Worm (Caenorhabditis elegans) whole organism, young adult: ENCODE measurements around the gene npr-41.

Experiments
- B0035.1 ChIP-seq: sonication (generic microtip); optimal IDR thresholded peaks from 2 replicates; lab custom pipeline; 2016; ENCODE audit warnings: missing genetic modification characterization, mild to moderate bottlenecking, missing compliant biosample characterization, missing genotype, missing genetic modification reagents
- D2030.7 ChIP-seq: fragments of 200-800 bp; sonication (Bioruptor generic); IDR thresholded peaks from 2 replicates; pipeline ENCODE4 v1.3.6; 2022; ENCODE audit warnings: missing genetic modification reagents, missing genetic modification characterization, missing compliant biosample characterization
- F10E7.11 ChIP-seq: sonication (generic microtip); optimal IDR thresholded peaks from 2 replicates; lab custom pipeline; 2017; ENCODE audit warnings: mild to moderate bottlenecking, missing genetic modification characterization, moderate library complexity, missing compliant biosample characterization
- F22D6.2 ChIP-seq: sonication (generic microtip); optimal IDR thresholded peaks from 2 replicates; lab custom pipeline; 2016; ENCODE audit warnings: mild to moderate bottlenecking, missing genetic modification characterization, missing compliant biosample characterization
- F52B5.7 ChIP-seq: sonication (generic microtip); optimal IDR thresholded peaks from 2 replicates; lab custom pipeline; 2016; ENCODE audit warnings: mild to moderate bottlenecking, missing genetic modification characterization, missing compliant biosample characterization
- F57A8.1 ChIP-seq: fragments of 200-800 bp; sonication (Bioruptor generic); optimal IDR thresholded peaks from 2 replicates; lab custom pipeline; 2018; ENCODE audit warnings: mild to moderate bottlenecking, missing genetic modification characterization, moderate library complexity, missing compliant biosample characterization
- K11D2.4 ChIP-seq: fragments of 200-800 bp; sonication (Bioruptor generic); IDR thresholded peaks from 2 replicates; pipeline ENCODE4 v1.3.6; 2022; ENCODE audit warnings: missing genetic modification reagents, missing genetic modification characterization, missing compliant biosample characterization
- Y67H2A.10 ChIP-seq: fragments of 200-800 bp; sonication (Bioruptor generic); conservative IDR thresholded peaks from 2 replicates; pipeline ENCODE4 v1.3.6; 2022; ENCODE audit warnings: missing genetic modification reagents, missing genetic modification characterization, missing compliant biosample characterization
- atf-7 ChIP-seq: sonication (generic microtip); optimal IDR thresholded peaks from 2 replicates; lab custom pipeline; 2017; ENCODE audit warnings: mild to moderate bottlenecking, missing genetic modification characterization, missing compliant biosample characterization
- attf-3 ChIP-seq: fragments of 200-800 bp; sonication (Bioruptor generic); conservative IDR thresholded peaks from 2 replicates; pipeline ENCODE4 v1.3.6; 2022; ENCODE audit warnings: missing genetic modification reagents, missing genetic modification characterization, missing compliant biosample characterization
- attf-5 ChIP-seq: fragments of 200-800 bp; sonication (Bioruptor generic); optimal IDR thresholded peaks from 2 replicates; lab custom pipeline; 2018; ENCODE audit warnings: mild to moderate bottlenecking, missing genetic modification characterization, missing compliant biosample characterization
- cebp-1 ChIP-seq, 2 experiments: fragments of 200-800 bp in 1 of 2; sonication (Bioruptor generic) in 1 of 2; sonication (generic microtip) in 1 of 2; IDR thresholded peaks in 1 of 2; optimal IDR thresholded peaks in 1 of 2; 2 replicates each; pipeline versions ENCODE4 v1.3.6 to Lab custom; 2017 to 2022; ENCODE audit warnings: missing compliant biosample characterization in 2 of 2, missing genetic modification characterization in 2 of 2, mild to moderate bottlenecking in 1 of 2, missing genetic modification reagents in 1 of 2, moderate library complexity in 1 of 2
- ceh-27 ChIP-seq: fragments of 200-800 bp; sonication (Bioruptor generic); optimal IDR thresholded peaks from 2 replicates; lab custom pipeline; 2018; ENCODE audit warnings: mild to moderate bottlenecking, missing genetic modification characterization, moderate library complexity, missing compliant biosample characterization
- dpff-1 ChIP-seq: sonication (generic microtip); optimal IDR thresholded peaks from 2 replicates; lab custom pipeline; 2017; ENCODE audit warnings: mild to moderate bottlenecking, missing genetic modification characterization, missing compliant biosample characterization
- egl-18 ChIP-seq: fragments of 200-800 bp; sonication (Bioruptor generic); IDR thresholded peaks from 2 replicates; pipeline ENCODE4 v1.3.6; 2022; ENCODE audit warnings: missing genetic modification reagents, missing genetic modification characterization, missing compliant biosample characterization
- hlh-12 ChIP-seq: sonication (generic microtip); optimal IDR thresholded peaks from 2 replicates; lab custom pipeline; 2016; ENCODE audit warnings: missing genetic modification characterization, missing compliant biosample characterization
- hmg-20 ChIP-seq: fragments of 200-800 bp; sonication (Bioruptor generic); IDR thresholded peaks from 2 replicates; pipeline ENCODE4 v1.3.6; 2022; ENCODE audit warnings: missing genetic modification reagents, missing genetic modification characterization, missing compliant biosample characterization
- let-526 ChIP-seq: fragments of 200-800 bp; sonication (Bioruptor generic); IDR thresholded peaks from 2 replicates; pipeline ENCODE4 v1.3.6; 2022; ENCODE audit warnings: missing genetic modification reagents, missing genetic modification characterization, missing compliant biosample characterization
- let-607 ChIP-seq, 2 experiments: fragments of 200-800 bp in 1 of 2; sonication (Bioruptor generic) in 1 of 2; sonication (generic microtip) in 1 of 2; optimal IDR thresholded peaks; 2 replicates each; lab custom pipeline; 2016 to 2018; ENCODE audit warnings: mild to moderate bottlenecking in 2 of 2, missing compliant biosample characterization in 2 of 2, missing genetic modification characterization in 2 of 2, moderate library complexity in 2 of 2, missing genotype in 1 of 2
- lin-40 ChIP-seq: sonication (generic microtip); optimal IDR thresholded peaks from 2 replicates; lab custom pipeline; 2016; ENCODE audit warnings: missing genetic modification characterization, mild to moderate bottlenecking, missing compliant biosample characterization, missing genotype, missing genetic modification reagents
- lir-1 ChIP-seq: fragments of 200-800 bp; sonication (Bioruptor generic); conservative IDR thresholded peaks from 2 replicates; pipeline ENCODE4 v1.3.6; 2022; ENCODE audit warnings: missing genetic modification reagents, missing genetic modification characterization, missing compliant biosample characterization
- mcd-1 ChIP-seq: fragments of 200-800 bp; sonication (Bioruptor generic); IDR thresholded peaks from 2 replicates; pipeline ENCODE4 v1.3.6; 2022; ENCODE audit warnings: missing genetic modification reagents, missing genetic modification characterization, missing compliant biosample characterization
- nhr-179 ChIP-seq: sonication (generic microtip); optimal IDR thresholded peaks from 2 replicates; lab custom pipeline; 2016; ENCODE audit warnings: mild to moderate bottlenecking, missing genetic modification characterization, missing compliant biosample characterization
- nhr-27 ChIP-seq: fragments of 200-800 bp; sonication (Bioruptor generic); optimal IDR thresholded peaks from 2 replicates; lab custom pipeline; 2018; ENCODE audit warnings: mild to moderate bottlenecking, missing genetic modification characterization, moderate library complexity, missing compliant biosample characterization
- nhr-90 ChIP-seq: sonication (generic microtip); optimal IDR thresholded peaks from 2 replicates; lab custom pipeline; 2016; ENCODE audit warnings: missing genotype, mild to moderate bottlenecking, missing genetic modification characterization, missing compliant biosample characterization
- pbrm-1 ChIP-seq: fragments of 200-800 bp; sonication (Bioruptor generic); IDR thresholded peaks from 2 replicates; pipeline ENCODE4 v1.3.6; 2022; ENCODE audit warnings: missing genetic modification reagents, missing genetic modification characterization, missing compliant biosample characterization
- pha-4 ChIP-seq: fragments of 150-350 bp; sonication (generic microtip); optimal IDR thresholded peaks from 2 replicates; lab custom pipeline; 2014; ENCODE audit warnings: missing biosample characterization, missing genetic modification reagents, missing genetic modification characterization
- rec-8 ChIP-seq, 2 experiments: sonication (generic microtip); optimal IDR thresholded peaks; 2 replicates each; lab custom pipeline; 2016; ENCODE audit warnings: mild to moderate bottlenecking in 2 of 2, missing genetic modification characterization in 2 of 2, missing genetic modification reagents in 2 of 2, missing genotype in 2 of 2, missing biosample characterization in 1 of 2, missing compliant biosample characterization in 1 of 2, moderate library complexity in 1 of 2
- repo-1 ChIP-seq: sonication (generic microtip); optimal IDR thresholded peaks from 2 replicates; lab custom pipeline; 2017; ENCODE audit warnings: mild to moderate bottlenecking, missing genetic modification characterization, missing compliant biosample characterization
- snpc-1.1 ChIP-seq: sonication (generic microtip); optimal IDR thresholded peaks from 2 replicates; lab custom pipeline; 2017; ENCODE audit warnings: missing genetic modification characterization, mild to moderate bottlenecking, missing compliant biosample characterization, antibody characterized with exemption, moderate library complexity, missing genotype, missing genetic modification reagents; ENCODE audit not compliant: insufficient read depth
- snpc-1.3 ChIP-seq: sonication (generic microtip); optimal IDR thresholded peaks from 2 replicates; lab custom pipeline; 2017; ENCODE audit warnings: missing genetic modification characterization, mild to moderate bottlenecking, missing compliant biosample characterization, antibody characterized with exemption, moderate library complexity, missing genotype, missing genetic modification reagents; ENCODE audit not compliant: insufficient read depth
- snpc-4 ChIP-seq, 5 experiments: fragments of 150-350 bp in 1 of 5; sonication (generic microtip) in 4 of 5; optimal IDR thresholded peaks; 2 replicates each; lab custom pipeline; 2014 to 2018; ENCODE audit warnings: missing genetic modification characterization in 5 of 5, missing biosample characterization in 3 of 5, antibody characterized with exemption in 2 of 5, mild to moderate bottlenecking in 2 of 5, missing compliant biosample characterization in 2 of 5, missing genotype in 2 of 5, moderate library complexity in 2 of 5, missing genetic modification reagents in 1 of 5
- sptf-2 ChIP-seq: fragments of 200-800 bp; sonication (Bioruptor generic); optimal IDR thresholded peaks from 2 replicates; lab custom pipeline; 2018; ENCODE audit warnings: mild to moderate bottlenecking, missing genetic modification characterization, missing compliant biosample characterization
- tlf-1 ChIP-seq: fragments of 200-800 bp; sonication (Bioruptor generic); optimal IDR thresholded peaks from 2 replicates; lab custom pipeline; 2018; ENCODE audit warnings: mild to moderate bottlenecking, missing genetic modification characterization, missing compliant biosample characterization
- zim-3 ChIP-seq: sonication (generic microtip); optimal IDR thresholded peaks from 2 replicates; lab custom pipeline; 2017; ENCODE audit warnings: mild to moderate bottlenecking, missing genetic modification characterization, moderate library complexity, missing compliant biosample characterization
- ztf-18 ChIP-seq: sonication (generic microtip); optimal IDR thresholded peaks from 2 replicates; lab custom pipeline; 2016; ENCODE audit warnings: missing genotype, mild to moderate bottlenecking, missing genetic modification characterization, missing compliant biosample characterization
- ztf-26 ChIP-seq: sonication (generic microtip); optimal IDR thresholded peaks from 2 replicates; lab custom pipeline; 2017; ENCODE audit warnings: missing genetic modification characterization, missing compliant biosample characterization
- ztf-28 ChIP-seq: fragments of 200-800 bp; sonication (Bioruptor generic); IDR thresholded peaks from 2 replicates; pipeline ENCODE4 v1.3.6; 2022; ENCODE audit warnings: missing genetic modification reagents, missing genetic modification characterization, missing compliant biosample characterization
- ztf-3 ChIP-seq: fragments of 200-800 bp; sonication (Bioruptor generic); optimal IDR thresholded peaks from 2 replicates; lab custom pipeline; 2018; ENCODE audit warnings: mild to moderate bottlenecking, missing genetic modification characterization, missing compliant biosample characterization

npr-41 gene

ce11 chrII:11545299-11545951 lies 35.0 kb downstream of the npr-41 start, which contains the start of gene dnj-13 (continued):
- TF ChIP-seq dpff-1 (peak; percentile 58), attf-5 (GFP tag; lab: Kevin White, UChicago) (peak; percentile 85), nhr-90 (peak; percentile 49), mcd-1 (peak; percentile 99), nhr-179 (no peak), rec-8 (tag; optimal IDR thresholded peaks at IDR 0.05; lab: Kevin White, UChicago) (no peak), K11D2.4 (GFP tag; lab: Robert Waterston, UW) (peak; percentile 96), pbrm-1 (peak; percentile 98), hmg-20 (GFP tag; lab: Robert Waterston, UW) (peak; percentile 84), let-607 (tag; optimal IDR thresholded peaks at IDR 0.05; lab: Kevin White, UChicago) (peak; percentile 72 to 86), ztf-28 (peak; percentile 83; the same call in 1 of the 2 replicates), F57A8.1 (GFP tag; lab: Kevin White, UChicago) (peak; percentile 5), F10E7.11 (peak; percentile 94), ceh-27 (GFP tag; lab: Kevin White, UChicago) (peak; percentile 97), ztf-18 (tag; lab: Kevin White, UChicago) (peak; percentile 60), F52B5.7 (tag; lab: Kevin White, UChicago) (peak; percentile 95), nhr-27 (tag; lab: Kevin White, UChicago) (peak; percentile 93), repo-1 (tag; lab: Kevin White, UChicago) (peak; percentile 91), snpc-4 (GFP tag; optimal IDR thresholded peaks at IDR 0.05; lab: Kevin White, UChicago) (peak; percentile 24), snpc-4 (tag; optimal IDR thresholded peaks at IDR 0.05; lab: Kevin White, UChicago) (peak in 3 of 4 experiments; percentile 53 to 82 (median 74)), D2030.7 (GFP tag; lab: Robert Waterston, UW) (peak; percentile 92), pha-4 (peak; percentile 41), let-526 (GFP tag; lab: Robert Waterston, UW) (peak; percentile 98), atf-7 (peak; percentile 96), ztf-3 (GFP tag; lab: Kevin White, UChicago) (peak; percentile 84), snpc-1.3 (tag; lab: Kevin White, UChicago) (peak; percentile 67), F22D6.2 (tag; lab: Kevin White, UChicago) (peak; percentile 81), tlf-1 (GFP tag; lab: Kevin White, UChicago) (peak; percentile 96), ztf-26 (tag; lab: Kevin White, UChicago) (peak; percentile 96), snpc-1.1 (tag; lab: Kevin White, UChicago) (no peak), sptf-2 (GFP tag; lab: Kevin White, UChicago) (no peak), B0035.1 (peak; percentile 39), lir-1 (GFP tag; lab: Robert Waterston, UW) (peak; percentile 91), hlh-12 (tag; lab: Kevin White, UChicago) (no peak), cebp-1 (GFP tag; IDR thresholded peaks at IDR 0.05; lab: Robert Waterston, UW) (peak; percentile 94), cebp-1 (tag; optimal IDR thresholded peaks at IDR 0.05; lab: Kevin White, UChicago) (peak; percentile 97), egl-18 (peak; percentile 92), attf-3 (GFP tag; lab: Robert Waterston, UW) (peak; percentile 80), zim-3 (tag; lab: Kevin White, UChicago) (peak; percentile 89), Y67H2A.10 (GFP tag; lab: Robert Waterston, UW) (peak; percentile 95), lin-40 (tag; lab: Kevin White, UChicago) (peak; percentile 98)
